Fruit fly (Drosophila melanogaster) Kc167 (cell line): ENCODE results near the gene CG10097.

Experiments
- Myc ChIP-seq: fragments of >200 bp; optimal IDR thresholded peaks from 2 replicates; lab custom pipeline; 2017; ENCODE audit warnings: missing external identifiers
- Sin3A ChIP-seq: fragments of >200 bp; optimal IDR thresholded peaks from 2 replicates; lab custom pipeline; 2018; ENCODE audit warnings: missing external identifiers
- h ChIP-seq: fragments of >200 bp; optimal IDR thresholded peaks from 3 replicates; lab custom pipeline; 2018; ENCODE audit warnings: missing external identifiers
- psq ChIP-seq: fragments of >200 bp; optimal IDR thresholded peaks from 2 replicates; lab custom pipeline; 2017; ENCODE audit warnings: missing external identifiers
- ttk ChIP-seq: sonication (Bioruptor generic); optimal IDR thresholded peaks from 2 replicates; lab custom pipeline; 2017; ENCODE audit warnings: missing external identifiers

DNA sequence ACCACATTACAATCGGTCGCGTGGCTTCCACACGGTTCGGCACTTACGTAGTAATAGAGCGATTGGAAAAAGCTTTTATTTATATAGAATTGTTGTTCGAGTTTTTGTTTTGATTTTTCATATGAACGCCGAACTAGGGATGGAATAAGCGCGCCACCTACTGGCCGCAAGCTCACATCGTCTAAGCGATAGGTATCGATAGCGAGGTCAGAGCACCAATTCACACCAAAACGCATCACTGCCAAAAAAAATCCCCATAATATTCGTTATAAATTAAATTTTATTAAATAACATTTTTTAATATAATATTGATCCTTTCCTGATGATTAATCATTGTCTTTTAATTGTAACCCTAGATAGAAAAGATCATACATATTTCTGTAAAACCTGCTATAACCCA, 45.3 kb downstream of the CG10097 start, which contains the start of gene CG10038:
- TF ChIP-seq psq (lab: Kevin White, UChicago) (no peak), Sin3A (lab: Kevin White, UChicago) (no peak), ttk (no peak), h (no peak), Myc (lab: Kevin White, UChicago) (no peak)
